Worm (Caenorhabditis elegans) whole organism, late embryonic: ENCODE results near the gene oac-39.

Experiments
- C08G9.2 ChIP-seq: sonication (generic microtip); optimal IDR thresholded peaks from 2 replicates; lab custom pipeline; 2016; ENCODE audit warnings: mild to moderate bottlenecking, missing genetic modification characterization, moderate library complexity, missing compliant biosample characterization
- F13H6.1 ChIP-seq: sonication (generic microtip); optimal IDR thresholded peaks from 2 replicates; lab custom pipeline; 2016; ENCODE audit warnings: missing genetic modification characterization, missing compliant biosample characterization
- K02D7.2 ChIP-seq: sonication (generic microtip); optimal IDR thresholded peaks from 2 replicates; lab custom pipeline; 2017; ENCODE audit warnings: mild to moderate bottlenecking, missing genetic modification characterization, missing compliant biosample characterization
- Y22D7AL.16 ChIP-seq: sonication (generic microtip); optimal IDR thresholded peaks from 2 replicates; lab custom pipeline; 2016; ENCODE audit warnings: missing genetic modification characterization, missing compliant biosample characterization
- ahr-1 ChIP-seq: sonication (generic microtip); optimal IDR thresholded peaks from 2 replicates; lab custom pipeline; 2016; ENCODE audit warnings: missing genetic modification characterization, missing compliant biosample characterization
- ceh-14 ChIP-seq: sonication (generic microtip); optimal IDR thresholded peaks from 2 replicates; lab custom pipeline; 2016; ENCODE audit warnings: missing genotype, missing genetic modification characterization, missing compliant biosample characterization
- ceh-18 ChIP-seq: sonication (generic microtip); optimal IDR thresholded peaks from 2 replicates; lab custom pipeline; 2016; ENCODE audit warnings: missing genetic modification characterization, missing compliant biosample characterization
- ceh-24 ChIP-seq: sonication (generic microtip); optimal IDR thresholded peaks from 2 replicates; lab custom pipeline; 2016; ENCODE audit warnings: mild to moderate bottlenecking, missing genetic modification characterization, missing compliant biosample characterization
- ceh-45 ChIP-seq: fragments of 200-800 bp; sonication (Bioruptor generic); IDR thresholded peaks from 2 replicates; pipeline ENCODE4 v1.3.6; 2022; ENCODE audit warnings: missing genetic modification reagents, missing genetic modification characterization, missing compliant biosample characterization
- ceh-9 ChIP-seq: sonication (generic microtip); optimal IDR thresholded peaks from 2 replicates; lab custom pipeline; 2016; ENCODE audit warnings: mild to moderate bottlenecking, missing genetic modification characterization, inconsistent platforms, missing compliant biosample characterization
- dve-1 ChIP-seq: sonication (generic microtip); optimal IDR thresholded peaks from 2 replicates; lab custom pipeline; 2017; ENCODE audit warnings: antibody characterized with exemption, mild to moderate bottlenecking, missing genetic modification characterization, missing compliant biosample characterization
- ets-4 ChIP-seq: sonication (generic microtip); optimal IDR thresholded peaks from 2 replicates; lab custom pipeline; 2016; ENCODE audit warnings: missing genetic modification characterization, missing compliant biosample characterization
- fkh-10 ChIP-seq: fragments of 150-350 bp; optimal IDR thresholded peaks from 2 replicates; lab custom pipeline; 2014; ENCODE audit warnings: missing biosample characterization, missing genetic modification reagents, missing genetic modification characterization
- fkh-6 ChIP-seq: sonication (generic microtip); optimal IDR thresholded peaks from 2 replicates; lab custom pipeline; 2016; ENCODE audit warnings: missing genetic modification characterization, missing compliant biosample characterization
- hlh-13 ChIP-seq: fragments of 200-800 bp; sonication (Bioruptor generic); optimal IDR thresholded peaks from 2 replicates; lab custom pipeline; 2018; ENCODE audit warnings: mild to moderate bottlenecking, missing genetic modification characterization, missing compliant biosample characterization
- hlh-30 ChIP-seq: sonication (generic microtip); optimal IDR thresholded peaks from 2 replicates; lab custom pipeline; 2017; ENCODE audit warnings: antibody characterized with exemption, missing genetic modification characterization, missing compliant biosample characterization; ENCODE audit not compliant: insufficient read depth
- hlh-8 ChIP-seq: sonication (generic microtip); optimal IDR thresholded peaks from 2 replicates; lab custom pipeline; 2016; ENCODE audit warnings: missing genotype, missing genetic modification characterization, missing compliant biosample characterization
- madf-2 ChIP-seq: sonication (generic microtip); optimal IDR thresholded peaks from 2 replicates; lab custom pipeline; 2017; ENCODE audit warnings: missing genetic modification characterization, missing compliant biosample characterization
- nfya-1 ChIP-seq: sonication (generic microtip); optimal IDR thresholded peaks from 2 replicates; lab custom pipeline; 2017; ENCODE audit warnings: missing genetic modification characterization, mild to moderate bottlenecking, missing compliant biosample characterization, antibody characterized with exemption, moderate library complexity
- nhr-11 ChIP-seq: fragments of 150-350 bp; optimal IDR thresholded peaks from 2 replicates; lab custom pipeline; 2014; ENCODE audit warnings: missing biosample characterization, missing genetic modification characterization
- nhr-232 ChIP-seq: sonication (generic microtip); optimal IDR thresholded peaks from 2 replicates; lab custom pipeline; 2016; ENCODE audit warnings: missing genetic modification characterization, missing compliant biosample characterization
- npax-4 ChIP-seq: sonication (generic microtip); optimal IDR thresholded peaks from 2 replicates; lab custom pipeline; 2016; ENCODE audit warnings: missing genetic modification characterization, missing compliant biosample characterization
- odd-2 ChIP-seq: sonication (generic microtip); optimal IDR thresholded peaks from 2 replicates; lab custom pipeline; 2017; ENCODE audit warnings: antibody characterized with exemption, mild to moderate bottlenecking, missing genetic modification characterization, missing compliant biosample characterization
- pag-3 ChIP-seq: sonication (generic microtip); optimal IDR thresholded peaks from 2 replicates; lab custom pipeline; 2016; ENCODE audit warnings: missing compliant biosample characterization, missing genetic modification characterization, borderline replicate concordance
- pax-1 ChIP-seq: fragments of 150-350 bp; optimal IDR thresholded peaks from 2 replicates; lab custom pipeline; 2014; ENCODE audit warnings: missing biosample characterization, missing genetic modification characterization
- pqm-1 ChIP-seq: sonication (generic microtip); optimal IDR thresholded peaks from 2 replicates; lab custom pipeline; 2016; ENCODE audit warnings: missing genetic modification characterization, missing compliant biosample characterization
- pros-1 ChIP-seq: fragments of 150-350 bp; optimal IDR thresholded peaks from 2 replicates; lab custom pipeline; 2014; ENCODE audit warnings: missing biosample characterization, missing genetic modification reagents, missing genetic modification characterization
- sdc-2 ChIP-seq: sonication (generic microtip); optimal IDR thresholded peaks from 2 replicates; lab custom pipeline; 2016; ENCODE audit warnings: missing genotype, missing genetic modification characterization, missing compliant biosample characterization
- sox-4 ChIP-seq: sonication (generic microtip); optimal IDR thresholded peaks from 2 replicates; lab custom pipeline; 2017; ENCODE audit warnings: mild to moderate bottlenecking, missing genetic modification characterization, inconsistent platforms, missing compliant biosample characterization
- tbx-7 ChIP-seq: sonication (generic microtip); optimal IDR thresholded peaks from 2 replicates; lab custom pipeline; 2016; ENCODE audit warnings: missing genotype, missing genetic modification characterization, missing compliant biosample characterization
- ttx-3 ChIP-seq: sonication (generic microtip); optimal IDR thresholded peaks from 2 replicates; lab custom pipeline; 2016; ENCODE audit warnings: missing genetic modification reagents, missing genetic modification characterization, missing compliant biosample characterization
- unc-3 ChIP-seq, 2 experiments: fragments of 200-800 bp in 1 of 2; sonication (Bioruptor generic) in 1 of 2; sonication (generic microtip) in 1 of 2; conservative IDR thresholded peaks in 1 of 2; optimal IDR thresholded peaks in 1 of 2; 2 replicates each; pipeline versions ENCODE4 v1.3.6 to Lab custom; 2016 to 2022; ENCODE audit warnings: missing compliant biosample characterization in 2 of 2, missing genetic modification characterization in 2 of 2, missing genetic modification reagents in 1 of 2
- unc-42 ChIP-seq: sonication (generic microtip); optimal IDR thresholded peaks from 2 replicates; lab custom pipeline; 2016; ENCODE audit warnings: missing genotype, missing genetic modification characterization, missing compliant biosample characterization
- unc-86 ChIP-seq: sonication (generic microtip); optimal IDR thresholded peaks from 2 replicates; lab custom pipeline; 2016; ENCODE audit warnings: missing genetic modification characterization, missing compliant biosample characterization
- ztf-16 ChIP-seq: sonication (generic microtip); optimal IDR thresholded peaks from 2 replicates; lab custom pipeline; 2017; ENCODE audit warnings: missing genetic modification characterization, missing compliant biosample characterization

oac-39 gene

ce11 chrV:254591-254990, 3.0 kb upstream of the oac-39 start, which contains the start of gene str-121:
Gene str-121 (minus strand): TSS chrV:254691.
- TF ChIP-seq unc-42 (tag; lab: Kevin White, UChicago) (no peak), K02D7.2 (tag; lab: Kevin White, UChicago) (no peak), ceh-18 (tag; lab: Kevin White, UChicago) (no peak), nhr-232 (no peak), odd-2 (tag; lab: Kevin White, UChicago) (no peak), pax-1 (tag; lab: Kevin White, UChicago) (no peak), ztf-16 (tag; lab: Kevin White, UChicago) (no peak), pag-3 (tag; lab: Kevin White, UChicago) (no peak), C08G9.2 (tag; lab: Kevin White, UChicago) (no peak), ceh-9 (tag; lab: Kevin White, UChicago) (no peak), fkh-6 (tag; lab: Kevin White, UChicago) (no peak), fkh-10 (GFP tag; lab: Kevin White, UChicago) (no peak), ceh-24 (tag; lab: Kevin White, UChicago) (no peak), pros-1 (tag; lab: Kevin White, UChicago) (no peak), nfya-1 (tag; lab: Kevin White, UChicago) (no peak), ceh-14 (tag; lab: Kevin White, UChicago) (no peak)

ce11 chrV:248636-249035, 2.9 kb downstream of the oac-39 start:
- no peak for TF ChIP-seq K02D7.2 (tag; lab: Kevin White, UChicago)
- TF ChIP-seq dve-1 (tag; lab: Kevin White, UChicago), result peak; percentile 65

ce11 chrV:247576-247975, 4.0 kb downstream of the oac-39 start:
- TF ChIP-seq Y22D7AL.16 (tag; lab: Kevin White, UChicago), result no peak
- TF ChIP-seq nhr-232, result no peak
- TF ChIP-seq madf-2, result no peak
- TF ChIP-seq hlh-30, result no peak
- TF ChIP-seq pag-3 (tag; lab: Kevin White, UChicago), result no peak
- TF ChIP-seq dve-1 (tag; lab: Kevin White, UChicago), result no peak
- no peak for TF ChIP-seq ceh-14 (tag; lab: Kevin White, UChicago)
- TF ChIP-seq nfya-1 (tag; lab: Kevin White, UChicago), result peak; percentile 92
- TF ChIP-seq ets-4 (tag; lab: Kevin White, UChicago), result no peak
- TF ChIP-seq, all 69 proteins: peak for 1

ce11 chrV:246097-246496, 5.5 kb downstream of the oac-39 start, which contains the start of gene kin-34:
Gene kin-34 (minus strand): TSS chrV:246197.
- TF ChIP-seq unc-86 (tag; lab: Kevin White, UChicago) (no peak), F13H6.1 (no peak), nhr-11 (tag; lab: Kevin White, UChicago) (no peak), ceh-24 (tag; lab: Kevin White, UChicago) (no peak), ztf-16 (tag; lab: Kevin White, UChicago) (no peak), ceh-45 (GFP tag; lab: Robert Waterston, UW) (no peak), C08G9.2 (tag; lab: Kevin White, UChicago) (no peak), ttx-3 (no peak), dve-1 (tag; lab: Kevin White, UChicago) (no peak), sox-4 (tag; lab: Kevin White, UChicago) (no peak), hlh-30 (no peak), sdc-2 (tag; lab: Kevin White, UChicago) (no peak), tbx-7 (tag; lab: Kevin White, UChicago) (no peak), pqm-1 (tag; lab: Kevin White, UChicago) (no peak)
- TF ChIP-seq, all 69 proteins: peak for 0

- no peak for TF ChIP-seq unc-3 (GFP tag; conservative IDR thresholded peaks at IDR 0.05; lab: Robert Waterston, UW)
- no peak for TF ChIP-seq unc-3 (tag; optimal IDR thresholded peaks at IDR 0.05; lab: Kevin White, UChicago)
- no peak for TF ChIP-seq ahr-1
- no peak for TF ChIP-seq hlh-13 (GFP tag; lab: Kevin White, UChicago)
- TF ChIP-seq npax-4, result no peak
- TF ChIP-seq hlh-8, result no peak
- TF ChIP-seq sdc-2 (tag; lab: Kevin White, UChicago), result no peak
Measured at ce11 chrV:242518-242917, 9.0 kb downstream of the oac-39 start, which contains the start of gene R02C2.7. Gene R02C2.7 (minus strand): TSS chrV:242618.
